Fruit fly (Drosophila melanogaster): ENCODE results near the gene CG34299.

dm6 chr3R:30282478-30282877, 33.1 kb downstream of the CG34299 start:
- no peak for TF ChIP-seq psq (optimal IDR thresholded peaks at IDR 0.05)
- TF ChIP-seq Sin3A (optimal IDR thresholded peaks at IDR 0.05), result no peak
- TF ChIP-seq Myc (optimal IDR thresholded peaks at IDR 0.05), result no peak
- TF ChIP-seq h (optimal IDR thresholded peaks at IDR 0.05), result no peak

All from Kc167 (cell line).